Worm (Caenorhabditis elegans) whole organism, late embryonic: ENCODE data around the gene Y62E10A.19.

Experiments used
- F13H6.1 ChIP-seq: sonication (generic microtip); optimal IDR thresholded peaks from 2 replicates; lab custom pipeline; 2016; ENCODE audit warnings: missing genetic modification characterization, missing compliant biosample characterization
- ama-1 ChIP-seq: fragments of 150-350 bp; optimal IDR thresholded peaks from 2 replicates; lab custom pipeline; 2014
- ceh-6 ChIP-seq: fragments of 200-800 bp; sonication (Bioruptor generic); optimal IDR thresholded peaks from 2 replicates; lab custom pipeline; 2018; ENCODE audit warnings: mild to moderate bottlenecking, missing genetic modification characterization, missing compliant biosample characterization
- ets-4 ChIP-seq: sonication (generic microtip); optimal IDR thresholded peaks from 2 replicates; lab custom pipeline; 2016; ENCODE audit warnings: missing genetic modification characterization, missing compliant biosample characterization
- fax-1 ChIP-seq: sonication (generic microtip); optimal IDR thresholded peaks from 2 replicates; lab custom pipeline; 2016; ENCODE audit warnings: missing genotype, missing genetic modification characterization, missing compliant biosample characterization
- fkh-10 ChIP-seq: fragments of 150-350 bp; optimal IDR thresholded peaks from 2 replicates; lab custom pipeline; 2014; ENCODE audit warnings: missing biosample characterization, missing genetic modification reagents, missing genetic modification characterization
- fkh-6 ChIP-seq: sonication (generic microtip); optimal IDR thresholded peaks from 2 replicates; lab custom pipeline; 2016; ENCODE audit warnings: missing genetic modification characterization, missing compliant biosample characterization
- hlh-13 ChIP-seq: fragments of 200-800 bp; sonication (Bioruptor generic); optimal IDR thresholded peaks from 2 replicates; lab custom pipeline; 2018; ENCODE audit warnings: mild to moderate bottlenecking, missing genetic modification characterization, missing compliant biosample characterization
- hlh-15 ChIP-seq: sonication (generic microtip); optimal IDR thresholded peaks from 2 replicates; lab custom pipeline; 2016; ENCODE audit warnings: missing genetic modification characterization, missing compliant biosample characterization
- lin-11 ChIP-seq: fragments of 200-800 bp; sonication (Bioruptor generic); optimal IDR thresholded peaks from 2 replicates; lab custom pipeline; 2018; ENCODE audit warnings: mild to moderate bottlenecking, missing genetic modification characterization, missing compliant biosample characterization
- npax-4 ChIP-seq: sonication (generic microtip); optimal IDR thresholded peaks from 2 replicates; lab custom pipeline; 2016; ENCODE audit warnings: missing genetic modification characterization, missing compliant biosample characterization
- pat-9 ChIP-seq: fragments of 200-800 bp; sonication (Bioruptor generic); optimal IDR thresholded peaks from 2 replicates; lab custom pipeline; 2018; ENCODE audit warnings: mild to moderate bottlenecking, missing genetic modification characterization, moderate library complexity, missing compliant biosample characterization
- pqm-1 ChIP-seq: sonication (generic microtip); optimal IDR thresholded peaks from 2 replicates; lab custom pipeline; 2016; ENCODE audit warnings: missing genetic modification characterization, missing compliant biosample characterization
- tbx-2 ChIP-seq: sonication (generic microtip); optimal IDR thresholded peaks from 2 replicates; lab custom pipeline; 2016; ENCODE audit warnings: missing genetic modification characterization, missing compliant biosample characterization

DNA sequence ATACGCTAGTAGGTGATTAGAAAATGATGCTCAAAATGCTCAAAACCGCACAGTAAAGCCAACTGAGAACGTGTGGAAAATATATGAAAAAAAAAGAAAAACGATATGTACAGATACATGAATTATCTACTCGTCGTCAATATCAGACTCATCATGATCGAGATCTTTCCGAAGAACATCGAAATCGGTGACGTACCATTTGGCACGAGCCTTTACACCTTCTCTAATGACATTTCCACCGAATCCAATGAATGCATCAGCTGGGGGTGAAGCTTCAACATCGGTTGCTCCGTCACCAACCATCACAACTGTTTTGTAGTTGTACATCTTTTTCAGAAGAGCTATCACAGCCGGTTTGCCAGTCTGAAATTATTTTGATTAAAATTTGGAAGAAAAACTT, 18.9 kb downstream of the Y62E10A.19 start:
- TF ChIP-seq ceh-6 (no peak), fax-1 (tag; lab: Kevin White, UChicago) (no peak), lin-11 (tag; lab: Kevin White, UChicago) (no peak), npax-4 (tag; lab: Kevin White, UChicago) (no peak), pqm-1 (no peak), ets-4 (tag; lab: Kevin White, UChicago) (no peak), F13H6.1 (no peak), fkh-10 (no peak), fkh-6 (tag; lab: Kevin White, UChicago) (no peak), pat-9 (tag; lab: Kevin White, UChicago) (no peak), ama-1 (lab: Kevin White, UChicago) (no peak), tbx-2 (tag; lab: Kevin White, UChicago) (no peak), hlh-13 (GFP tag; lab: Kevin White, UChicago) (no peak), hlh-15 (no peak)
